Worm (Caenorhabditis elegans): ENCODE measurements around the gene lir-2.

Gene lir-2

DNA sequence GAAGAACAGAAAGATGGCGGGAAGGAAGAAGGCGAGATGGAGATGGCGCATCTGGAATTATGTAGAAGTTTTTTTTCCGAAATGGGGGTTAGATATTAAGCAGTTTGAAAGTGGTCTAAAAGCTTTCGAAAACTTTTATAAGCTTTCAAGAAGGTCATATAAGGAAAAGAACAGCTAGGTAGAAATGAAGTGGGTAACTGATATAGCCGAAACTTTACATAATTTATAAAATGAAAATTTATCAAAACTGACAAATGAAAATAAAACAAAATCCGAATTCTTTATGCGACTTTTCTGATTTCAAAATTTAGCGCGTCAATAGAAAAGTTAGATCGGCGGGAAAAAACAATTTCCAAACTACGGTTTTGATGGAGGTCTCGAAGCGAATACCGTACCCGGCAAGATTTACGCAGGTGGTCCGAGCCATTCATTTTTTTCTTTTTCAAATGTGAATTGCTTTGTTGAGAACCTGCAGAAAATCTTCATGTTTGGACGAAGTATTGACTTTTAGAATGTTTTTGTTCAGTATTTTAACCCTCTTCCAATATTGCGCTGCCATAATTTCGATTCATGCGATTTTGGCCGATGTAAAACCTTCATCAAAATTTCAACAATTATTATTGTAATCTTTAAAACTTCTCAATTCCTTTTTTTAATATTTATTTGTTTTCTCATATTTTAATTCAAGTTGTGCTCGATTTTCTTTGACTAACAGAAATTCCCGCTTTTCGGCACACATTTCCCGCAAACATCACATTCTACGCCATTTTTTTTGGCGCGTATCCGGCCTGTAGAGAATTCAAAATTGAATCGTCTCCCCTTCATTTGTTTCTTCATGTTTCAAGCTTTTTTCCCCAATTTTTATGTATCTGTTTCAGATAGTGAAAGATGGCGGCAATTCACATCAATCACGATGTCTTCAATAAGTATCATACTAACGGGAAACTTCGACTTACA, 3.1 kb upstream of the lir-2 start, which contains the start of the genes F18A1.7 and rpa-1:
TSS of gene F18A1.7 (minus strand) at position 51 of the 957 bp plus-strand sequence.
TSS of gene rpa-1 (plus strand) at position 879 of the 957 bp plus-strand sequence.
- TF ChIP-seq pax-3 (tag; optimal IDR thresholded peaks at IDR 0.05) (no peak), alr-1 (tag; optimal IDR thresholded peaks at IDR 0.05; ENCODE audit: borderline replicate concordance) (no peak), dpl-1 (GFP tag; optimal IDR thresholded peaks at IDR 0.05) (peak; percentile 53 to 82 (median 71)), aly-2 (tag; optimal IDR thresholded peaks at IDR 0.05) (no peak), unc-98 (GFP tag; IDR thresholded peaks at IDR 0.05) (no peak), xbp-1 (tag; optimal IDR thresholded peaks at IDR 0.05) (no peak), hlh-4 (tag; optimal IDR thresholded peaks at IDR 0.05) (no peak), nhr-76 (tag; optimal IDR thresholded peaks at IDR 0.05) (no peak), aha-1 (tag; optimal IDR thresholded peaks at IDR 0.05) (no peak), egl-27 (tag; optimal IDR thresholded peaks at IDR 0.05) (no peak), mep-1 (tag; optimal IDR thresholded peaks at IDR 0.05) (peak; percentile 25), tbx-2 (tag; optimal IDR thresholded peaks at IDR 0.05) (no peak), lin-14 (GFP tag; optimal IDR thresholded peaks at IDR 0.05) (no peak), zip-4 (GFP tag; optimal IDR thresholded peaks at IDR 0.05) (no peak), lin-15B (tag; optimal IDR thresholded peaks at IDR 0.05) (no peak), lsy-2 (tag; optimal IDR thresholded peaks at IDR 0.05) (peak; percentile 11 to 60), egl-13 (tag; optimal IDR thresholded peaks at IDR 0.05) (no peak), hpl-2 (GFP tag; optimal IDR thresholded peaks at IDR 0.05) (no peak), ceh-63 (GFP tag; optimal IDR thresholded peaks at IDR 0.05) (no peak), sup-37 (GFP tag; optimal IDR thresholded peaks at IDR 0.05) (no peak), blmp-1 (tag; optimal IDR thresholded peaks at IDR 0.05) (peak; percentile 39), ztf-11 (tag; optimal IDR thresholded peaks at IDR 0.05) (no peak), mdl-1 (tag; optimal IDR thresholded peaks at IDR 0.05) (no peak), C34B4.2 (tag; optimal IDR thresholded peaks at IDR 0.05) (no peak), efl-1 (optimal IDR thresholded peaks at IDR 0.05) (peak; percentile 36 to 54), efl-1 (GFP tag; optimal IDR thresholded peaks at IDR 0.05 in 1 of 2) (peak; percentile 9 to 62), F16B12.6 (tag; optimal IDR thresholded peaks at IDR 0.05) (peak; percentile 78), pag-3 (tag; optimal IDR thresholded peaks at IDR 0.05; ENCODE audit: borderline replicate concordance, insufficient read depth) (no peak), mab-9 (GFP tag; IDR thresholded peaks at IDR 0.05) (no peak), nhr-47 (tag; optimal IDR thresholded peaks at IDR 0.05) (no peak), lin-35 (GFP tag; optimal IDR thresholded peaks at IDR 0.05) (peak; percentile 59 to 76), sox-4 (tag; optimal IDR thresholded peaks at IDR 0.05) (no peak), snu-23 (GFP tag; optimal IDR thresholded peaks at IDR 0.05) (peak; percentile 15), ceh-82 (tag; optimal IDR thresholded peaks at IDR 0.05) (no peak), nhr-90 (tag; optimal IDR thresholded peaks at IDR 0.05; ENCODE audit: poor library complexity) (no peak), lin-13 (GFP tag; optimal IDR thresholded peaks at IDR 0.05) (no peak), skn-1 (tag; optimal IDR thresholded peaks at IDR 0.05) (no peak)

DNA sequence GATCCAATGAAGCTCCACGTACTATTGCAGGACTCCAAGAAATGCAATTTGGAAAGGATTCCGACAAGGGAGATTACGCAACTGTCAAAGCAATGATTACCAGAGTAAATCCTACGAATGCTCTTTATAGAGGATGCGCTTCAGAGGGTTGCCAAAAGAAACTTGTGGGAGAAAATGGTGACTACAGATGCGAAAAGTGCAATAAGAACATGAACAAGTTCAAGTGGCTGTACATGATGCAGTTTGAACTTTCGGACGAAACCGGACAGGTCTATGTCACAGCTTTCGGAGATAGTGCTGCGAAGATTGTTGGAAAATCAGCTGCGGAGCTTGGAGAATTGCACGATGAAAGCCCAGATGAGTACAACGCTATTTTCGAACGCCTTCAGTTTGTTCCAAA, 729 bp upstream of the lir-2 start:
- TF ChIP-seq fkh-8 (tag; optimal IDR thresholded peaks at IDR 0.05) (no peak), hlh-4 (tag; optimal IDR thresholded peaks at IDR 0.05) (no peak), ama-1 (optimal IDR thresholded peaks at IDR 0.05) (no peak), rnt-1 (tag; optimal IDR thresholded peaks at IDR 0.05) (no peak), irx-1 (tag; optimal IDR thresholded peaks at IDR 0.05) (no peak), nhr-77 (tag; optimal IDR thresholded peaks at IDR 0.05) (no peak), lin-13 (GFP tag; optimal IDR thresholded peaks at IDR 0.05) (no peak), isw-1 (GFP tag; IDR thresholded peaks at IDR 0.05) (no peak), C34B4.2 (tag; optimal IDR thresholded peaks at IDR 0.05) (no peak), lin-35 (GFP tag; optimal IDR thresholded peaks at IDR 0.05) (no peak), egl-27 (tag; optimal IDR thresholded peaks at IDR 0.05) (no peak)
